Fruit fly (Drosophila melanogaster): ENCODE data around the gene CCT1.

CCT1 gene

DNA sequence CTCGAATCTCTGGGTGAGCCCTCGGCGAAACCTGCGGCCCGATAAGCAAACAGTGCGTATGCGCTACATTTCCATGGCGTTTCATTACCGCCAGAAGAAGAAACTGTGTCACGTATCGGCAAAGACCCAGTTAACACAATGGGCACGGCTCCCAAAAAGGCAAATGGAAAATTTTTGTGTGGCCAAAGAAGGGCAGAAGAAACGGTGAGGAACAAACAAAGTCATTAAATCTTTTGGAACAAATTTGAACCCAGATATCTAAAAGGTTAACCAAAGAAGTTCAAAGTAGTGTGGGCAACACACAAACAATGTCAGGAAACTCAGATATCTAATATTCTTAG is 33.8 kb upstream of the CCT1 start (continued):
- peak; percentile 27; the same call in 1 of the 2 replicates for TF ChIP-seq Rfx (GFP tag; IDR thresholded peaks at IDR 0.05)
- no peak for TF ChIP-seq Pdp1 (GFP tag; optimal IDR thresholded peaks at IDR 0.05)
- TF ChIP-seq Neu2 (GFP tag; optimal IDR thresholded peaks at IDR 0.05; ENCODE audit: borderline replicate concordance), result no peak
- no peak for TF ChIP-seq bowl (GFP tag; IDR thresholded peaks at IDR 0.05)
- no peak for TF ChIP-seq sd (tag; optimal IDR thresholded peaks at IDR 0.05)
- TF ChIP-seq B-H1 (GFP tag; IDR thresholded peaks at IDR 0.05), result no peak
- no peak for TF ChIP-seq H15 (GFP tag; IDR thresholded peaks at IDR 0.05)
- TF ChIP-seq tin (GFP tag; optimal IDR thresholded peaks at IDR 0.05), result no peak
- TF ChIP-seq Jarid2 (GFP tag; optimal IDR thresholded peaks at IDR 0.05), result no peak
- TF ChIP-seq Aef1 (GFP tag; IDR thresholded peaks at IDR 0.05), result no peak
- no peak for TF ChIP-seq Ravus (GFP tag; IDR thresholded peaks at IDR 0.05)
- no peak for TF ChIP-seq cg (GFP tag; optimal IDR thresholded peaks at IDR 0.05)
- 0 out of 4 replicates have a peak, but pooled peaks have one; percentile 7 for TF ChIP-seq chinmo (GFP tag; IDR thresholded peaks at IDR 0.05; ENCODE audit: partially characterized antibody)
- no peak for TF ChIP-seq bsh (GFP tag; optimal IDR thresholded peaks at IDR 0.05)
- no peak for TF ChIP-seq GATAe (GFP tag; conservative IDR thresholded peaks at IDR 0.05)
- no peak for TF ChIP-seq ham (GFP tag; IDR thresholded peaks at IDR 0.05)
- TF ChIP-seq dimm (GFP tag; IDR thresholded peaks at IDR 0.05), result no peak
- TF ChIP-seq ara (GFP tag; IDR thresholded peaks at IDR 0.05), result no peak
- no peak for TF ChIP-seq wdn (GFP tag; IDR thresholded peaks at IDR 0.05)
- TF ChIP-seq hth (optimal IDR thresholded peaks at IDR 0.05), result no peak
- no peak for TF ChIP-seq CG10209 (GFP tag; optimal IDR thresholded peaks at IDR 0.05)

- TF ChIP-seq wor (GFP tag; IDR thresholded peaks at IDR 0.05), result no peak
- TF ChIP-seq CG7372 (GFP tag; IDR thresholded peaks at IDR 0.05), result no peak
- TF ChIP-seq Spps (tag; optimal IDR thresholded peaks at IDR 0.05), result peak; percentile 42
- TF ChIP-seq CG3163 (GFP tag; optimal IDR thresholded peaks at IDR 0.05), result peak; percentile 4
- TF ChIP-seq CG8359 (GFP tag; optimal IDR thresholded peaks at IDR 0.05; ENCODE audit: borderline replicate concordance), result peak; percentile 25
- TF ChIP-seq Dbx (GFP tag; IDR thresholded peaks at IDR 0.05), result peak; percentile 30; the same call in 1 of the 3 replicates
- peak; percentile 4 for TF ChIP-seq psq (GFP tag; optimal IDR thresholded peaks at IDR 0.05)
- TF ChIP-seq CG10979 (tag; optimal IDR thresholded peaks at IDR 0.05), result peak; percentile 20
- TF ChIP-seq sens (GFP tag), result peak; percentile 92
- peak; percentile 45 for TF ChIP-seq CG2120 (GFP tag; optimal IDR thresholded peaks at IDR 0.05)
- TF ChIP-seq exex (tag; optimal IDR thresholded peaks at IDR 0.05), result peak; percentile 10
- peak; percentile 64 for TF ChIP-seq CG4328 (GFP tag; optimal IDR thresholded peaks at IDR 0.05)
- TF ChIP-seq Side (GFP tag; optimal IDR thresholded peaks at IDR 0.05), result peak; percentile 54
- TF ChIP-seq BtbVII (GFP tag; optimal IDR thresholded peaks at IDR 0.05), result peak; percentile 62
- peak; percentile 5 for TF ChIP-seq YL-1 (GFP tag; optimal IDR thresholded peaks at IDR 0.05)
- no peak for TF ChIP-seq CG13624 (GFP tag; optimal IDR thresholded peaks at IDR 0.05)
- 0 out of 2 replicates have a peak, but pooled peaks have one; percentile 32 for TF ChIP-seq CG31224 (GFP tag; IDR thresholded peaks at IDR 0.05)
- TF ChIP-seq CoRest (tag; optimal IDR thresholded peaks at IDR 0.05), result peak; percentile 28
- peak; percentile 29 for TF ChIP-seq CG4820 (GFP tag; optimal IDR thresholded peaks at IDR 0.05)
- TF ChIP-seq usp (GFP tag; optimal IDR thresholded peaks at IDR 0.05), result no peak
- TF ChIP-seq cas (GFP tag; IDR thresholded peaks at IDR 0.05), result 0 out of 2 replicates have a peak, but pooled peaks have one; percentile 16
- peak; percentile 62 for TF ChIP-seq CG18764 (GFP tag; optimal IDR thresholded peaks at IDR 0.05)
- TF ChIP-seq HmgZ (tag; optimal IDR thresholded peaks at IDR 0.05), result peak; percentile 50
- TF ChIP-seq CG18262 (tag; optimal IDR thresholded peaks at IDR 0.05), result peak; percentile 42
- TF ChIP-seq unpg (GFP tag; optimal IDR thresholded peaks at IDR 0.05), result peak; percentile 52
- peak; percentile 24 to 37 for TF ChIP-seq dpn (GFP tag; optimal IDR thresholded peaks at IDR 0.05)
- TF ChIP-seq Deaf1 (tag; optimal IDR thresholded peaks at IDR 0.05), result no peak
- TF ChIP-seq CG13894 (tag; optimal IDR thresholded peaks at IDR 0.05), result no peak
- peak; percentile 78 for TF ChIP-seq CG13296 (GFP tag; optimal IDR thresholded peaks at IDR 0.05)
- TF ChIP-seq nerfin-1 (tag; optimal IDR thresholded peaks at IDR 0.05), result peak; percentile 58
Measured at dm6 chr3R:22524344-22525072, 33.3 kb upstream of the CCT1 start.
